Fruit fly (Drosophila melanogaster): Measurements from ENCODE around the gene CG4956.

DNA sequence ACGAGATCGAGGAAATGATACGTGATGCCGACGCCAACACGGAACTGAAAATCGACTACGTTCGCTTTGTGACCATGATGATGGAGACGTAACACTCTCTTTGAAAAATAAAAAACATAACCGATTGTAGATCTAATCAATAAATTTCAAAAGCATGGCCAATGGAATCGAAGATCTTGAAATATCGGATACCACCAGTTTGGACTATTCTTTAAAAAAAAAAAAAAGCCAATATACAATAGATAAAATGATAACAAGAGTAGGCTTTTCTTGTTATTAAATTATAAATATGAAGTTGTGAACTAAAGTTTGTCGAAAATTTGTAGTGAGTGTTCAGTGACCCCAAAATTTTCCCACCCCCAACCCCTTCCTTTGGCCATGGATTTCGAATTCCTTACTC, 33.5 kb upstream of the CG4956 start, which contains the start of the genes Acam and CG17770:
- no peak for TF ChIP-seq Hnf4 (GFP tag; optimal IDR thresholded peaks at IDR 0.05)
- no peak for TF ChIP-seq CG9705 (GFP tag; optimal IDR thresholded peaks at IDR 0.05)
- TF ChIP-seq psq (GFP tag; optimal IDR thresholded peaks at IDR 0.05) = no peak
- TF ChIP-seq Myc (optimal IDR thresholded peaks at IDR 0.05) = no peak
- TF ChIP-seq woc (GFP tag; optimal IDR thresholded peaks at IDR 0.05) = no peak
- TF ChIP-seq lola (GFP tag; optimal IDR thresholded peaks at IDR 0.05) = no peak
- TF ChIP-seq h (GFP tag; optimal IDR thresholded peaks at IDR 0.05) = no peak
- no peak for TF ChIP-seq Hr78 (GFP tag; optimal IDR thresholded peaks at IDR 0.05)
